Fruit fly (Drosophila melanogaster) whole organism, embryonic: ENCODE results near the gene CG6441.

ENCODE experiments used
- Abd-B ChIP-seq: fragments of 200-800 bp; sonication (Bioruptor generic); optimal IDR thresholded peaks from 2 replicates; lab custom pipeline; 2018; ENCODE audit warnings: missing biosample characterization, mild to moderate bottlenecking, missing genetic modification characterization, moderate library complexity
- Aef1 ChIP-seq: fragments of 200-800 bp; sonication (Bioruptor generic); IDR thresholded peaks from 3 replicates; pipeline ENCODE4 v1.3.6; 2022; ENCODE audit warnings: missing biosample characterization, missing genetic modification characterization
- CG10321 ChIP-seq: fragments of 200-800 bp; sonication (Bioruptor generic); IDR thresholded peaks from 2 replicates; pipeline ENCODE4 v1.3.6; 2022; ENCODE audit warnings: missing biosample characterization, missing genetic modification characterization
- CG10565 ChIP-seq: fragments of 200-800 bp; sonication (Bioruptor generic); optimal IDR thresholded peaks from 3 replicates; lab custom pipeline; 2016; ENCODE audit warnings: missing biosample characterization, mild to moderate bottlenecking, missing genetic modification characterization
- CG11085 ChIP-seq: fragments of 200-800 bp; sonication (Bioruptor generic); IDR thresholded peaks from 2 replicates; pipeline ENCODE4 v1.3.6; 2022; ENCODE audit warnings: missing biosample characterization, missing genetic modification characterization
- CG11456 ChIP-seq: fragments of 200-800 bp; sonication (Bioruptor generic); IDR thresholded peaks from 3 replicates; pipeline ENCODE4 v1.3.6; 2022; ENCODE audit warnings: missing biosample characterization, missing genetic modification characterization
- CG12071 ChIP-seq: fragments of 200-800 bp; sonication (Bioruptor generic); optimal IDR thresholded peaks from 3 replicates; lab custom pipeline; 2018; ENCODE audit warnings: missing biosample characterization, mild to moderate bottlenecking, missing genetic modification characterization
- CG13624 ChIP-seq: fragments of 200-800 bp; sonication (Bioruptor generic); optimal IDR thresholded peaks from 2 replicates; lab custom pipeline; 2016; ENCODE audit warnings: missing biosample characterization, missing genetic modification characterization
- CG13775 ChIP-seq: fragments of 200-800 bp; sonication (Bioruptor generic); optimal IDR thresholded peaks from 3 replicates; lab custom pipeline; 2017; ENCODE audit warnings: missing biosample characterization, mild to moderate bottlenecking, missing genetic modification characterization
- CG1529 ChIP-seq: fragments of 200-800 bp; sonication (Bioruptor generic); optimal IDR thresholded peaks from 3 replicates; lab custom pipeline; 2018; ENCODE audit warnings: missing biosample characterization, missing genetic modification characterization
- CG2120 ChIP-seq: fragments of 200-800 bp; sonication (Bioruptor generic); optimal IDR thresholded peaks from 3 replicates; lab custom pipeline; 2016; ENCODE audit warnings: missing biosample characterization, missing genetic modification characterization
- CG31441 ChIP-seq: fragments of 200-800 bp; sonication (Bioruptor generic); IDR thresholded peaks from 2 replicates; pipeline ENCODE4 v1.3.6; 2022; ENCODE audit warnings: missing biosample characterization, missing genetic modification characterization
- CG7372 ChIP-seq: fragments of 200-800 bp; sonication (Bioruptor generic); IDR thresholded peaks from 2 replicates; pipeline ENCODE4 v1.3.6; 2022; ENCODE audit warnings: missing biosample characterization, missing genetic modification characterization
- CG7556 ChIP-seq: fragments of 200-800 bp; sonication (Bioruptor generic); optimal IDR thresholded peaks from 2 replicates; lab custom pipeline; 2017; ENCODE audit warnings: missing biosample characterization, mild to moderate bottlenecking, missing genetic modification characterization
- CG8388 ChIP-seq: fragments of 200-800 bp; sonication (Bioruptor generic); optimal IDR thresholded peaks from 2 replicates; lab custom pipeline; 2019; ENCODE audit warnings: missing biosample characterization, mild to moderate bottlenecking, missing genetic modification characterization, moderate library complexity
- CG8478 ChIP-seq: fragments of >200 bp; optimal IDR thresholded peaks from 2 replicates; lab custom pipeline; 2018
- CoRest ChIP-seq: fragments of 200-800 bp; sonication (Bioruptor generic); optimal IDR thresholded peaks from 3 replicates; lab custom pipeline; 2018; ENCODE audit warnings: missing biosample characterization, mild to moderate bottlenecking, missing genetic modification characterization, moderate library complexity
- Dbx ChIP-seq: fragments of 200-800 bp; sonication (Bioruptor generic); IDR thresholded peaks from 3 replicates; pipeline ENCODE4 v1.3.6; 2022; ENCODE audit warnings: missing biosample characterization, missing genetic modification characterization
- Doc3 ChIP-seq: fragments of 200-800 bp; sonication (Bioruptor generic); IDR thresholded peaks from 3 replicates; pipeline ENCODE4 v1.3.6; 2022; ENCODE audit warnings: missing biosample characterization, missing genetic modification characterization; ENCODE audit not compliant: partially characterized antibody
- Dp ChIP-seq: fragments of 200-800 bp; sonication (Bioruptor generic); optimal IDR thresholded peaks from 2 replicates; lab custom pipeline; 2018; ENCODE audit warnings: missing biosample characterization, mild to moderate bottlenecking, missing genetic modification characterization, moderate library complexity
- ERR ChIP-seq: fragments of 200-800 bp; sonication (Bioruptor generic); optimal IDR thresholded peaks from 2 replicates; lab custom pipeline; 2016; ENCODE audit warnings: missing biosample characterization, missing genetic modification characterization
- Ets65A ChIP-seq: fragments of 200-800 bp; sonication (Bioruptor generic); peaks from one replicate; lab custom pipeline; 2016; ENCODE audit warnings: missing biosample characterization, missing genetic modification characterization
- Fer3 ChIP-seq: fragments of 200-800 bp; sonication (Bioruptor generic); optimal IDR thresholded peaks from 2 replicates; lab custom pipeline; 2018; ENCODE audit warnings: missing biosample characterization, mild to moderate bottlenecking, missing genetic modification characterization, moderate library complexity
- HLH3B ChIP-seq: fragments of 200-800 bp; sonication (Bioruptor generic); IDR thresholded peaks from 2 replicates; pipeline ENCODE4 v1.3.6; 2022; ENCODE audit warnings: missing biosample characterization, missing genetic modification characterization
- Oli ChIP-seq: fragments of 200-800 bp; sonication (Bioruptor generic); optimal IDR thresholded peaks from 2 replicates; lab custom pipeline; 2018; ENCODE audit warnings: missing biosample characterization, mild to moderate bottlenecking, missing genetic modification characterization, moderate library complexity
- Sin3A ChIP-seq: fragments of >200 bp; optimal IDR thresholded peaks from 2 replicates; lab custom pipeline; 2018
- ab ChIP-seq: fragments of 200-800 bp; sonication (Bioruptor generic); optimal IDR thresholded peaks from 2 replicates; lab custom pipeline; 2016; ENCODE audit warnings: missing biosample characterization, missing genetic modification characterization
- crp ChIP-seq, 2 experiments: fragments of 200-800 bp; sonication (Bioruptor generic); optimal IDR thresholded peaks; 2 replicates in 1 of 2; 3 replicates in 1 of 2; lab custom pipeline; 2017; ENCODE audit warnings: missing biosample characterization in 2 of 2, missing genetic modification characterization in 2 of 2, mild to moderate bottlenecking in 1 of 2, moderate library complexity in 1 of 2
- dpn ChIP-seq, 2 experiments: fragments of 200-800 bp; sonication (Bioruptor generic); optimal IDR thresholded peaks; 3 replicates each; lab custom pipeline; 2016; ENCODE audit warnings: missing biosample characterization in 2 of 2, missing genetic modification characterization in 2 of 2
- en ChIP-seq: fragments of 200-800 bp; sonication (Bioruptor generic); optimal IDR thresholded peaks from 2 replicates; lab custom pipeline; 2016; ENCODE audit warnings: missing biosample characterization, missing genetic modification characterization
- exex ChIP-seq: fragments of 200-800 bp; sonication (Bioruptor generic); optimal IDR thresholded peaks from 4 replicates; lab custom pipeline; 2018; ENCODE audit warnings: missing biosample characterization, mild to moderate bottlenecking, missing genetic modification characterization, moderate library complexity
- fd96Cb ChIP-seq: fragments of 200-800 bp; sonication (Bioruptor generic); optimal IDR thresholded peaks from 2 replicates; lab custom pipeline; 2018; ENCODE audit warnings: missing biosample characterization, mild to moderate bottlenecking, missing genetic modification characterization, moderate library complexity
- gce ChIP-seq: fragments of 200-800 bp; sonication (Bioruptor generic); IDR thresholded peaks from 3 replicates; pipeline ENCODE4 v1.3.6; 2022; ENCODE audit warnings: missing biosample characterization, missing genetic modification characterization
- jumu ChIP-seq: fragments of 200-800 bp; sonication (Bioruptor generic); optimal IDR thresholded peaks from 3 replicates; lab custom pipeline; 2016; ENCODE audit warnings: missing biosample characterization, missing genetic modification characterization
- kay ChIP-seq: fragments of 200-800 bp; sonication (Bioruptor generic); optimal IDR thresholded peaks from 2 replicates; lab custom pipeline; 2016; ENCODE audit warnings: missing biosample characterization, missing genetic modification characterization
- ken ChIP-seq: fragments of 200-800 bp; sonication (Bioruptor generic); IDR thresholded peaks from 3 replicates; pipeline ENCODE4 v1.3.6; 2022; ENCODE audit warnings: missing biosample characterization, missing genetic modification characterization
- lov ChIP-seq, 2 experiments: fragments of 200-800 bp in 1 of 2; fragments of >200 bp in 1 of 2; sonication (Bioruptor generic) in 1 of 2; IDR thresholded peaks in 1 of 2; optimal IDR thresholded peaks in 1 of 2; 2 replicates in 1 of 2; 3 replicates in 1 of 2; pipeline versions ENCODE4 v1.3.6 to Lab custom; 2017 to 2022; ENCODE audit warnings: missing biosample characterization in 1 of 2, missing genetic modification characterization in 1 of 2
- mld ChIP-seq: fragments of 200-800 bp; sonication (Bioruptor generic); IDR thresholded peaks from 3 replicates; pipeline ENCODE4 v1.3.6; 2022; ENCODE audit warnings: missing biosample characterization, missing genetic modification characterization; ENCODE audit not compliant: partially characterized antibody
- nerfin-1 ChIP-seq: fragments of 200-800 bp; sonication (Bioruptor generic); optimal IDR thresholded peaks from 3 replicates; lab custom pipeline; 2019; ENCODE audit warnings: missing biosample characterization, mild to moderate bottlenecking, missing genetic modification characterization, moderate library complexity
- p53 ChIP-seq: fragments of 200-800 bp; sonication (Bioruptor generic); optimal IDR thresholded peaks from 2 replicates; lab custom pipeline; 2016; ENCODE audit warnings: missing biosample characterization, missing genetic modification characterization
- pfk ChIP-seq: fragments of 200-800 bp; sonication (Bioruptor generic); optimal IDR thresholded peaks from 2 replicates; lab custom pipeline; 2018; ENCODE audit warnings: missing biosample characterization, mild to moderate bottlenecking, missing genetic modification characterization, moderate library complexity
- psq ChIP-seq: fragments of 200-800 bp; sonication (Bioruptor generic); optimal IDR thresholded peaks from 2 replicates; lab custom pipeline; 2017; ENCODE audit warnings: missing biosample characterization, missing genetic modification characterization
- run ChIP-seq: fragments of 200-800 bp; sonication (Bioruptor generic); optimal IDR thresholded peaks from 3 replicates; lab custom pipeline; 2018; ENCODE audit warnings: missing biosample characterization, mild to moderate bottlenecking, missing genetic modification characterization
- schlank ChIP-seq: fragments of 200-800 bp; sonication (Bioruptor generic); optimal IDR thresholded peaks from 2 replicates; lab custom pipeline; 2018; ENCODE audit warnings: missing biosample characterization, mild to moderate bottlenecking, missing genetic modification characterization
- stwl ChIP-seq: fragments of 200-800 bp; sonication (Bioruptor generic); optimal IDR thresholded peaks from 3 replicates; lab custom pipeline; 2018; ENCODE audit warnings: missing biosample characterization, mild to moderate bottlenecking, missing genetic modification characterization, moderate library complexity
- trem ChIP-seq: fragments of 200-800 bp; optimal IDR thresholded peaks from 3 replicates; lab custom pipeline; 2019; ENCODE audit warnings: missing biosample characterization, mild to moderate bottlenecking, missing genetic modification characterization, moderate library complexity
- unc-4 ChIP-seq: fragments of 200-800 bp; sonication (Bioruptor generic); IDR thresholded peaks from 2 replicates; pipeline ENCODE4 v1.3.6; 2022; ENCODE audit warnings: missing biosample characterization, missing genetic modification characterization; ENCODE audit not compliant: partially characterized antibody
- z ChIP-seq: fragments of 200-800 bp; sonication (Bioruptor generic); IDR thresholded peaks from 3 replicates; pipeline ENCODE4 v1.3.6; 2022; ENCODE audit warnings: missing biosample characterization, missing genetic modification characterization
- zen2 ChIP-seq: fragments of 200-800 bp; sonication (Bioruptor generic); IDR thresholded peaks from 3 replicates; pipeline ENCODE4 v1.3.6; 2022; ENCODE audit warnings: missing biosample characterization, missing genetic modification characterization; ENCODE audit not compliant: partially characterized antibody

The CG6441 gene

DNA sequence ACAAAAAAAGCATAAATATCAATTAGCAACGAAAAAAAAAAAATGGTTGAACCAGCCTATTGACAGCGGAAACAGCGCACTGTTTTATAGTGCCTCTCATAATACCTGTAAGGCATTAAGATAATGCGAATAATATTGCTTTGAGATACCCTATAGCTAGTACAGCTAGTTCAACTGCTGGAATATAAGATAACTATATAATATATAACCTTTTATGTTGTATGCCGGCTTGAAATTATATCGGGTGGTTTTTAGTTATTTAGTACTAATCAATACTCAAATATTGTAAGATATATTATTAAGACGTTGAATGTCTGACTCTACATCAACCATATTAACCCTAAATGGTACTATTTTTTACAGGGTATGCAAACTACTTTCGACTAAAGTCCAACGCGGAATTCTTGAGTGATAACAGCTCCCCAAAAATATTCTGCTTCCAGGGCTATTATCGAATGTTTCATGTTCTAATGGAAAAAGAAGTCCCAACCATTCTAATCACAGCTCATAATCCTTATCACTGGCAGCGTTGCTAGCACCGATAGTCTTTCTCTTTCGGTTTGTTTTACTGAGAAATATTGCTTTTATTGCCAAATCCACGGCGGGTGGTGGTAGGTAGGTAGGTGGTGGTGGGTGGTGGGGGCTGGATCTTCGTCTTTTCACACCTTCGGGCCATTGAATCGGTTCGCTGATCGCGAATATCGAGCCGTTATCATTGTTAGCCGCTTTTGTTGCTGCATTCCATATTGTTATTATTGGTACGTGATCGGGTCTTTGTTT lies 40.4 kb upstream of the CG6441 start (continued):
- TF ChIP-seq stwl: no peak
- TF ChIP-seq Doc3 (GFP tag; lab: Robert Waterston, UW): no peak
- peak; percentile 63 for TF ChIP-seq fd96Cb (tag; lab: Kevin White, UChicago)
- TF ChIP-seq CG8388 (GFP tag; lab: Kevin White, UChicago): peak; percentile 63
- TF ChIP-seq CG10565 (GFP tag; lab: Kevin White, UChicago): no peak
- TF ChIP-seq CG7556 (GFP tag; lab: Kevin White, UChicago): peak; percentile 82
- peak; percentile 0 for TF ChIP-seq CG12071
- TF ChIP-seq run: peak; percentile 44
- TF ChIP-seq ERR (GFP tag; lab: Kevin White, UChicago): no peak
- TF ChIP-seq crp (GFP tag; optimal IDR thresholded peaks at IDR 0.05; lab: Kevin White, UChicago): peak in 1 of 2 experiments; percentile 2
- TF ChIP-seq Abd-B (GFP tag; lab: Kevin White, UChicago): peak; percentile 74
- TF ChIP-seq unc-4 (GFP tag; lab: Robert Waterston, UW): no peak
- TF ChIP-seq CG11085 (GFP tag; lab: Robert Waterston, UW): peak; percentile 63
- TF ChIP-seq pfk (GFP tag; lab: Kevin White, UChicago): no peak
- peak; percentile 46; the same call in 1 of the 2 replicates for TF ChIP-seq CG10321 (GFP tag; lab: Robert Waterston, UW)
- TF ChIP-seq kay: no peak
- TF ChIP-seq trem (tag; lab: Kevin White, UChicago): no peak
- no peak for TF ChIP-seq CG8478 (lab: Kevin White, UChicago)
- TF ChIP-seq gce (GFP tag; lab: Robert Waterston, UW): peak; percentile 47; the same call in 1 of the 3 replicates
- TF ChIP-seq exex (tag; lab: Kevin White, UChicago): peak; percentile 78
- TF ChIP-seq CG13775 (GFP tag; lab: Kevin White, UChicago): peak; percentile 68
- TF ChIP-seq z: no peak
- peak; percentile 44; the same call in 1 of the 3 replicates for TF ChIP-seq ken
- TF ChIP-seq CG2120 (GFP tag; lab: Kevin White, UChicago): peak; percentile 90
- TF ChIP-seq zen2: no peak
- peak; percentile 52 for TF ChIP-seq CG31441
- no peak for TF ChIP-seq Sin3A
- peak; percentile 46 to 51 for TF ChIP-seq dpn (GFP tag; optimal IDR thresholded peaks at IDR 0.05; lab: Kevin White, UChicago)
- TF ChIP-seq CoRest (tag; lab: Kevin White, UChicago): peak; percentile 84
- peak; percentile 83 for TF ChIP-seq schlank
- peak; percentile 78 for TF ChIP-seq Fer3 (tag; lab: Kevin White, UChicago)
- TF ChIP-seq psq: no peak
- TF ChIP-seq HLH3B (GFP tag; lab: Robert Waterston, UW): peak; percentile 85
- TF ChIP-seq CG7372: peak; percentile 82
- no peak for TF ChIP-seq Dp (GFP tag; lab: Kevin White, UChicago)
- no peak for TF ChIP-seq ab
- no peak for TF ChIP-seq mld (GFP tag; lab: Robert Waterston, UW)
- no peak for TF ChIP-seq p53
- TF ChIP-seq Dbx (GFP tag; lab: Robert Waterston, UW): peak; percentile 91
- TF ChIP-seq Ets65A (GFP tag; lab: Kevin White, UChicago): peak; percentile 55
- TF ChIP-seq nerfin-1 (tag; lab: Kevin White, UChicago): no peak
- TF ChIP-seq CG1529 (GFP tag; lab: Kevin White, UChicago): no peak
- no peak for TF ChIP-seq lov (optimal IDR thresholded peaks at IDR 0.05; lab: Kevin White, UChicago)
- TF ChIP-seq lov (GFP tag; IDR thresholded peaks at IDR 0.05; lab: Robert Waterston, UW): no peak
- TF ChIP-seq CG13624 (GFP tag; lab: Kevin White, UChicago): peak; percentile 62
- no peak for TF ChIP-seq jumu (GFP tag; lab: Kevin White, UChicago)
- TF ChIP-seq Aef1 (GFP tag; lab: Robert Waterston, UW): peak; percentile 71
- peak; percentile 77 for TF ChIP-seq Oli (tag; lab: Kevin White, UChicago)
- TF ChIP-seq en (GFP tag; lab: Kevin White, UChicago): no peak
- peak; percentile 90 for TF ChIP-seq CG11456 (GFP tag; lab: Robert Waterston, UW)
